Worm (Caenorhabditis elegans) whole organism, L4 larva: ENCODE data around the gene F28A10.5.
"Not testable (repeated sequence)": the region's sequence is repeated elsewhere in the genome, so short reads cannot be mapped to it uniquely, and the experiment has no call there.

ENCODE experiments used
- F10B5.3 ChIP-seq: sonication (generic microtip); optimal IDR thresholded peaks from 2 replicates; lab custom pipeline; 2016; ENCODE audit warnings: mild to moderate bottlenecking, missing genetic modification characterization, missing compliant biosample characterization
- ama-1 ChIP-seq: fragments of 150-350 bp; optimal IDR thresholded peaks from 2 replicates; lab custom pipeline; 2014; ENCODE audit warnings: inconsistent platforms, mixed read lengths
- ceh-32 ChIP-seq: sonication (generic microtip); optimal IDR thresholded peaks from 2 replicates; lab custom pipeline; 2016; ENCODE audit warnings: mild to moderate bottlenecking, missing genetic modification characterization, missing compliant biosample characterization; ENCODE audit not compliant: poor library complexity
- dmd-8 ChIP-seq: fragments of 200-800 bp; sonication (Bioruptor generic); IDR thresholded peaks from 2 replicates; pipeline ENCODE4 v1.3.6; 2022; ENCODE audit warnings: missing genetic modification characterization, missing compliant biosample characterization
- dpl-1 ChIP-seq: fragments of 150-350 bp; optimal IDR thresholded peaks from 2 replicates; lab custom pipeline; 2014; ENCODE audit warnings: missing biosample characterization, missing genetic modification reagents, missing genetic modification characterization
- egl-27 ChIP-seq: sonication (generic microtip); optimal IDR thresholded peaks from 3 replicates; lab custom pipeline; 2017; ENCODE audit warnings: missing biosample characterization, missing genetic modification reagents, missing genetic modification characterization
- fkh-10 ChIP-seq: fragments of 150-350 bp; optimal IDR thresholded peaks from 2 replicates; lab custom pipeline; 2014; ENCODE audit warnings: missing biosample characterization, missing genetic modification reagents, missing genetic modification characterization
- lin-1 ChIP-seq: fragments of 200-800 bp; sonication (Bioruptor generic); IDR thresholded peaks from 2 replicates; pipeline ENCODE4 v1.3.6; 2022; ENCODE audit warnings: missing genetic modification reagents, missing genetic modification characterization, missing compliant biosample characterization
- nhr-25 ChIP-seq: sonication (generic microtip); optimal IDR thresholded peaks from 2 replicates; lab custom pipeline; 2017; ENCODE audit warnings: missing genetic modification characterization, mild to moderate bottlenecking, missing compliant biosample characterization, antibody characterized with exemption, moderate library complexity, borderline replicate concordance; ENCODE audit not compliant: insufficient read depth
- pha-4 ChIP-seq, 2 experiments: fragments of 150-350 bp in 1 of 2; fragments of 200-800 bp in 1 of 2; sonication (Bioruptor generic) in 1 of 2; IDR thresholded peaks in 1 of 2; optimal IDR thresholded peaks in 1 of 2; 2 replicates each; pipeline versions ENCODE4 v1.3.6 to Lab custom; 2014 to 2022; ENCODE audit warnings: missing genetic modification characterization in 2 of 2, missing genetic modification reagents in 2 of 2, missing biosample characterization in 1 of 2, missing compliant biosample characterization in 1 of 2
- snpc-1.2 ChIP-seq: fragments of 200-800 bp; sonication (Bioruptor generic); IDR thresholded peaks from 2 replicates; pipeline ENCODE4 v1.3.6; 2022; ENCODE audit warnings: missing genetic modification reagents, missing genetic modification characterization, missing compliant biosample characterization
- zag-1 ChIP-seq: fragments of 150-350 bp; optimal IDR thresholded peaks from 2 replicates; lab custom pipeline; 2014; ENCODE audit warnings: missing biosample characterization, missing genetic modification characterization
- zip-11 ChIP-seq: fragments of 200-800 bp; sonication (Bioruptor generic); IDR thresholded peaks from 2 replicates; pipeline ENCODE4 v1.3.6; 2022; ENCODE audit warnings: missing genetic modification characterization, missing compliant biosample characterization
- ztf-11 ChIP-seq: fragments of 150-350 bp; optimal IDR thresholded peaks from 2 replicates; lab custom pipeline; 2014; ENCODE audit warnings: missing biosample characterization, missing genetic modification characterization

- TF ChIP-seq zag-1; ztf-11 (tag; lab: Kevin White, UChicago); lin-1; ceh-32 (tag; lab: Kevin White, UChicago); snpc-1.2 (GFP tag; lab: Robert Waterston, UW); F10B5.3 (tag; lab: Kevin White, UChicago); egl-27 (tag; lab: Kevin White, UChicago); nhr-25 (tag; lab: Kevin White, UChicago); zip-11 (GFP tag; lab: Robert Waterston, UW); pha-4 (GFP tag; IDR thresholded peaks at IDR 0.05; lab: Robert Waterston, UW); pha-4 (tag; optimal IDR thresholded peaks at IDR 0.05; lab: Kevin White, UChicago); dmd-8 (GFP tag; lab: Robert Waterston, UW); dpl-1 (GFP tag; lab: Kevin White, UChicago); ama-1 (lab: Kevin White, UChicago); fkh-10 (GFP tag; lab: Kevin White, UChicago): not testable (repeated sequence)
Measured at ce11 chrII:822730-823129, 27.7 kb downstream of the F28A10.5 start, which contains the start of gene msrp-4.
